Worm (Caenorhabditis elegans) whole organism, L4 larva: Measurements from ENCODE around the gene teg-1.

Experiments used
- Y105C5A.15 ChIP-seq: fragments of 200-800 bp; sonication (Bioruptor generic); IDR thresholded peaks from 2 replicates; pipeline ENCODE4 v1.3.6; 2022; ENCODE audit warnings: missing genetic modification characterization, missing compliant biosample characterization
- daf-8 ChIP-seq: fragments of 200-800 bp; sonication (Bioruptor generic); IDR thresholded peaks from 2 replicates; pipeline ENCODE4 v1.3.6; 2022; ENCODE audit warnings: missing genetic modification characterization, missing compliant biosample characterization
- dve-1 ChIP-seq: sonication (generic microtip); optimal IDR thresholded peaks from 2 replicates; lab custom pipeline; 2017; ENCODE audit warnings: antibody characterized with exemption, mild to moderate bottlenecking, missing genetic modification characterization, missing compliant biosample characterization; ENCODE audit not compliant: insufficient read depth
- nhr-237 ChIP-seq: sonication (generic microtip); optimal IDR thresholded peaks from 2 replicates; lab custom pipeline; 2017; ENCODE audit warnings: missing biosample characterization, missing genetic modification characterization
- nhr-48 ChIP-seq: sonication (generic microtip); optimal IDR thresholded peaks from 2 replicates; lab custom pipeline; 2016; ENCODE audit warnings: mild to moderate bottlenecking, missing genetic modification characterization, missing compliant biosample characterization
- nhr-76 ChIP-seq: fragments of 150-350 bp; optimal IDR thresholded peaks from 2 replicates; lab custom pipeline; 2014; ENCODE audit warnings: missing biosample characterization, missing genetic modification characterization
- zag-1 ChIP-seq: fragments of 150-350 bp; optimal IDR thresholded peaks from 2 replicates; lab custom pipeline; 2014; ENCODE audit warnings: missing biosample characterization, missing genetic modification characterization
- ztf-11 ChIP-seq: fragments of 150-350 bp; optimal IDR thresholded peaks from 2 replicates; lab custom pipeline; 2014; ENCODE audit warnings: missing biosample characterization, missing genetic modification characterization

DNA sequence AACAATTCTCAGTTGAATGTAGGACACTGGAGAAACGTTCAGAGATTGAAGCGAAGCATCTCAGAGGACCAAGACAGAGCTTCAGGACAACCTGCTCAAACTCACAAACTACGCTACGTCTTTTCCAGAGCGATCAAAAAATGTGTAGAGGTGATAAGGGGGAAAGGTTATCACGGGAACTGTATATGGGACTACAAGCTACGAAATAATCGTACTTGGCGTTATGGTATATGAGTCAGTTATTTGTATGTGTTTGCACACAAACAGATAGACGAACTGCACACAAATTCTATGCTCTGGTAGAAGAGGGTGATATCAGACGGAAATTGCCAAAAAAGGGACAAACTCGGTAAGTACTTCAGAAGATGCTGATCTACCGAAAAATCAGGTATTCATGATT lies 48.8 kb downstream of the teg-1 start:
- TF ChIP-seq nhr-48 (tag; lab: Kevin White, UChicago) (no peak), zag-1 (tag; lab: Kevin White, UChicago) (no peak), daf-8 (no peak), dve-1 (no peak), Y105C5A.15 (no peak), nhr-76 (tag; lab: Kevin White, UChicago) (no peak), ztf-11 (tag; lab: Kevin White, UChicago) (no peak), nhr-237 (tag; lab: Kevin White, UChicago) (no peak)
